Worm (Caenorhabditis elegans): ENCODE data around the gene acl-6.

DNA sequence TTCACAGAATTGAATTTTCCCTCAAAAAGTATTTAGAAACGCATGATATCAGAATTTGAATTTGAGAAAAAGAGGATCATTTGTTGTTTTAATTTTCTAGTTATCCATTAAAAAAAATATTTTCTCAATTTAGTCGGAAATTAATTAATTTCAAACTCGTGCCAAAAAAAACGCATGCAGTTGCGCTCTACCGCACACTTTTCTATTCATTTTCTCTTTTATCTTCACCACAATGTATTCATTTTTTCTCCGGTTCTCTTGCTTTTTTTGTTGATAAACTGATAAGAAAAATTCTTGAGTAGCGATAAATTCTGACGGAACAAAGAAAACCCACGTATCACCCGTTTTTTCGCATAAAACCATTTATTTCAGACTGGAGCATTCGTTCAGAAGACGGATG, at the start of gene acl-6:
- TF ChIP-seq cog-1 (tag; optimal IDR thresholded peaks at IDR 0.05): no peak
- no peak for TF ChIP-seq flt-1 (GFP tag; IDR thresholded peaks at IDR 0.05)
- no peak for TF ChIP-seq ztf-23 (GFP tag; IDR thresholded peaks at IDR 0.05)
- TF ChIP-seq T22C8.4 (GFP tag; IDR thresholded peaks at IDR 0.05): no peak
- TF ChIP-seq klf-2 (GFP tag; conservative IDR thresholded peaks at IDR 0.05): no peak
- TF ChIP-seq ztf-29 (GFP tag; IDR thresholded peaks at IDR 0.05): no peak
- TF ChIP-seq tab-1 (GFP tag; IDR thresholded peaks at IDR 0.05): no peak
- no peak for TF ChIP-seq ref-1 (GFP tag; conservative IDR thresholded peaks at IDR 0.05)
